Fruit fly (Drosophila melanogaster) whole organism, prepupa: ENCODE measurements around the gene His4r.

Experiments
- Blimp-1 ChIP-seq: fragments of 200-800 bp; sonication (Bioruptor generic); optimal IDR thresholded peaks from 3 replicates; lab custom pipeline; 2017; ENCODE audit warnings: missing biosample characterization, missing genetic modification characterization, mild to moderate bottlenecking, moderate library complexity, missing genetic modification reagents
- CG10631 ChIP-seq: fragments of 200-800 bp; sonication (Bioruptor generic); optimal IDR thresholded peaks from 2 replicates; lab custom pipeline; 2016; ENCODE audit warnings: missing biosample characterization, missing genetic modification characterization
- CG11294 ChIP-seq: fragments of 200-800 bp; sonication (Bioruptor generic); IDR thresholded peaks from 2 replicates; pipeline ENCODE4 v1.3.6; 2022; ENCODE audit warnings: missing biosample characterization, missing genetic modification characterization
- CG11902 ChIP-seq: fragments of 200-800 bp; sonication (Bioruptor generic); optimal IDR thresholded peaks from 3 replicates; lab custom pipeline; 2016; ENCODE audit warnings: missing biosample characterization, missing genetic modification characterization
- CG15336 ChIP-seq: fragments of 200-800 bp; sonication (Bioruptor generic); IDR thresholded peaks from 2 replicates; pipeline ENCODE4 v1.3.6; 2022; ENCODE audit warnings: missing biosample characterization, missing genetic modification characterization
- CG1621 ChIP-seq: fragments of 200-800 bp; sonication (Bioruptor generic); optimal IDR thresholded peaks from 3 replicates; lab custom pipeline; 2018; ENCODE audit warnings: missing biosample characterization, mild to moderate bottlenecking, missing genetic modification characterization
- CG32006 ChIP-seq: fragments of 200-800 bp; sonication (Bioruptor generic); optimal IDR thresholded peaks from 3 replicates; lab custom pipeline; 2017; ENCODE audit warnings: missing biosample characterization, mild to moderate bottlenecking, missing genetic modification characterization
- CG3919 ChIP-seq: fragments of 200-800 bp; sonication (Bioruptor generic); optimal IDR thresholded peaks from 3 replicates; lab custom pipeline; 2016; ENCODE audit warnings: missing biosample characterization, missing genetic modification characterization
- CG4318 ChIP-seq: fragments of 200-800 bp; sonication (Bioruptor generic); optimal IDR thresholded peaks from 3 replicates; lab custom pipeline; 2017; ENCODE audit warnings: missing biosample characterization, mild to moderate bottlenecking, missing genetic modification characterization
- CG6163 ChIP-seq: fragments of 200-800 bp; sonication (Bioruptor generic); IDR thresholded peaks from 3 replicates; pipeline ENCODE4 v1.3.6; 2022; ENCODE audit warnings: missing biosample characterization, missing genetic modification characterization
- CG6276 ChIP-seq: fragments of 200-800 bp; sonication (Bioruptor generic); optimal IDR thresholded peaks from 2 replicates; lab custom pipeline; 2017; ENCODE audit warnings: missing biosample characterization, mild to moderate bottlenecking, missing genetic modification characterization
- CG6854 ChIP-seq: fragments of 200-800 bp; sonication (Bioruptor generic); optimal IDR thresholded peaks from 2 replicates; lab custom pipeline; 2017; ENCODE audit warnings: missing biosample characterization, mild to moderate bottlenecking, missing genetic modification characterization
- CG7368 ChIP-seq: fragments of 200-800 bp; sonication (Bioruptor generic); optimal IDR thresholded peaks from 3 replicates; lab custom pipeline; 2016; ENCODE audit warnings: missing biosample characterization, missing genetic modification characterization
- CG8319 ChIP-seq: fragments of 200-800 bp; sonication (Bioruptor generic); optimal IDR thresholded peaks from 3 replicates; lab custom pipeline; 2016; ENCODE audit warnings: missing biosample characterization, missing genetic modification characterization
- CG8632 ChIP-seq: fragments of 200-800 bp; sonication (Bioruptor generic); optimal IDR thresholded peaks from 3 replicates; lab custom pipeline; 2016; ENCODE audit warnings: missing biosample characterization, missing genetic modification characterization
- CG9139 ChIP-seq: fragments of 200-800 bp; sonication (Bioruptor generic); optimal IDR thresholded peaks from 3 replicates; lab custom pipeline; 2017; ENCODE audit warnings: missing biosample characterization, mild to moderate bottlenecking, missing genetic modification characterization
- Eip75B ChIP-seq: fragments of 200-800 bp; sonication (Bioruptor generic); optimal IDR thresholded peaks from 3 replicates; lab custom pipeline; 2016; ENCODE audit warnings: missing biosample characterization, missing genetic modification characterization
- Eip78C ChIP-seq: fragments of 200-800 bp; sonication (Bioruptor generic); peaks from one replicate; lab custom pipeline; 2016; ENCODE audit warnings: missing biosample characterization, missing genetic modification characterization
- Eip93F ChIP-seq: fragments of 200-800 bp; sonication (Bioruptor generic); optimal IDR thresholded peaks from 2 replicates; lab custom pipeline; 2016; ENCODE audit warnings: missing biosample characterization, mild to moderate bottlenecking, missing genetic modification characterization
- Ets96B ChIP-seq: fragments of 200-800 bp; optimal IDR thresholded peaks from 2 replicates; lab custom pipeline; 2019; ENCODE audit warnings: missing biosample characterization, mild to moderate bottlenecking, missing genetic modification characterization, moderate library complexity
- Gug ChIP-seq: fragments of 200-800 bp; sonication (Bioruptor generic); IDR thresholded peaks from 2 replicates; pipeline ENCODE4 v1.3.6; 2022; ENCODE audit warnings: missing biosample characterization, missing genetic modification characterization
- Hr39 ChIP-seq: fragments of 200-800 bp; sonication (Bioruptor generic); optimal IDR thresholded peaks from 2 replicates; lab custom pipeline; 2016; ENCODE audit warnings: missing biosample characterization, missing genetic modification characterization
- Hr4 ChIP-seq: fragments of 200-800 bp; sonication (Bioruptor generic); optimal IDR thresholded peaks from 3 replicates; lab custom pipeline; 2016; ENCODE audit warnings: missing biosample characterization, missing genetic modification characterization
- Lpt ChIP-seq: fragments of 200-800 bp; sonication (Bioruptor generic); optimal IDR thresholded peaks from 3 replicates; lab custom pipeline; 2016; ENCODE audit warnings: missing biosample characterization, missing genetic modification characterization
- Met ChIP-seq: fragments of 200-800 bp; sonication (Bioruptor generic); optimal IDR thresholded peaks from 3 replicates; lab custom pipeline; 2016; ENCODE audit warnings: missing biosample characterization, missing genetic modification characterization
- OdsH ChIP-seq: fragments of 200-800 bp; sonication (Bioruptor generic); optimal IDR thresholded peaks from 3 replicates; lab custom pipeline; 2016; ENCODE audit warnings: missing biosample characterization, missing genetic modification characterization
- Sox102F ChIP-seq: fragments of 200-800 bp; sonication (Bioruptor generic); optimal IDR thresholded peaks from 2 replicates; lab custom pipeline; 2016; ENCODE audit warnings: missing biosample characterization, mild to moderate bottlenecking, missing genetic modification characterization
- Sox15 ChIP-seq: fragments of 200-800 bp; sonication (Bioruptor generic); optimal IDR thresholded peaks from 3 replicates; lab custom pipeline; 2016; ENCODE audit warnings: missing biosample characterization, missing genetic modification characterization
- achi ChIP-seq: fragments of 200-800 bp; sonication (Bioruptor generic); optimal IDR thresholded peaks from 3 replicates; lab custom pipeline; 2016; ENCODE audit warnings: missing biosample characterization, missing genetic modification characterization
- acj6 ChIP-seq: fragments of 200-800 bp; sonication (Bioruptor generic); optimal IDR thresholded peaks from 3 replicates; lab custom pipeline; 2016; ENCODE audit warnings: missing biosample characterization, missing genetic modification characterization
- cyc ChIP-seq: fragments of 200-800 bp; sonication (Bioruptor generic); optimal IDR thresholded peaks from 3 replicates; lab custom pipeline; 2016; ENCODE audit warnings: missing biosample characterization, missing genetic modification characterization
- fkh ChIP-seq: fragments of 200-800 bp; sonication (Bioruptor generic); optimal IDR thresholded peaks from 3 replicates; lab custom pipeline; 2017; ENCODE audit warnings: missing biosample characterization, mild to moderate bottlenecking, missing genetic modification characterization, moderate library complexity
- lz ChIP-seq: fragments of 200-800 bp; sonication (Bioruptor generic); optimal IDR thresholded peaks from 3 replicates; lab custom pipeline; 2016; ENCODE audit warnings: missing biosample characterization, missing genetic modification characterization
- net ChIP-seq: fragments of 200-800 bp; sonication (Bioruptor generic); optimal IDR thresholded peaks from 3 replicates; lab custom pipeline; 2016; ENCODE audit warnings: missing biosample characterization, missing genetic modification characterization
- pdm3 ChIP-seq: fragments of 200-800 bp; sonication (Bioruptor generic); optimal IDR thresholded peaks from 3 replicates; lab custom pipeline; 2016; ENCODE audit warnings: missing biosample characterization, missing genetic modification characterization
- salr ChIP-seq, 2 experiments: fragments of 200-800 bp; sonication (Bioruptor generic); optimal IDR thresholded peaks; 3 replicates each; lab custom pipeline; 2016 to 2018; ENCODE audit warnings: missing biosample characterization in 2 of 2, missing genetic modification characterization in 2 of 2, mild to moderate bottlenecking in 1 of 2
- topi ChIP-seq: fragments of 200-800 bp; sonication (Bioruptor generic); optimal IDR thresholded peaks from 3 replicates; lab custom pipeline; 2016; ENCODE audit warnings: missing biosample characterization, missing genetic modification characterization
- vri ChIP-seq: fragments of 200-800 bp; sonication (Bioruptor generic); optimal IDR thresholded peaks from 3 replicates; lab custom pipeline; 2016; ENCODE audit warnings: missing biosample characterization, mild to moderate bottlenecking, missing genetic modification characterization

His4r gene

dm6 chr3R:14631911-14632310 is 6.4 kb downstream of the His4r start:
- TF ChIP-seq CG6854 (no peak), topi (GFP tag; lab: Kevin White, UChicago) (no peak), pdm3 (GFP tag; lab: Kevin White, UChicago) (no peak), Eip75B (GFP tag; lab: Kevin White, UChicago) (no peak), CG1621 (tag; lab: Kevin White, UChicago) (no peak), CG4318 (peak; percentile 8), OdsH (no peak), Ets96B (tag; lab: Kevin White, UChicago) (no peak), Eip78C (GFP tag; lab: Kevin White, UChicago) (peak; percentile 83), acj6 (GFP tag; lab: Kevin White, UChicago) (peak; percentile 7), CG10631 (GFP tag; lab: Kevin White, UChicago) (peak; percentile 1), CG6163 (GFP tag; lab: Robert Waterston, UW) (0 out of 3 replicates have a peak, but pooled peaks have one; percentile 34), Gug (GFP tag; lab: Robert Waterston, UW) (no peak), CG9139 (no peak), CG32006 (GFP tag; lab: Kevin White, UChicago) (peak; percentile 41), CG15336 (GFP tag; lab: Robert Waterston, UW) (no peak), CG8319 (GFP tag; lab: Kevin White, UChicago) (no peak), Eip93F (GFP tag; lab: Kevin White, UChicago) (no peak), CG11902 (GFP tag; lab: Kevin White, UChicago) (no peak), Hr39 (GFP tag; lab: Kevin White, UChicago) (no peak), Met (no peak), salr (GFP tag; optimal IDR thresholded peaks at IDR 0.05; lab: Kevin White, UChicago) (no peak), cyc (GFP tag; lab: Kevin White, UChicago) (no peak), Hr4 (GFP tag; lab: Kevin White, UChicago) (peak; percentile 33), Lpt (no peak), achi (GFP tag; lab: Kevin White, UChicago) (no peak), CG6276 (GFP tag; lab: Kevin White, UChicago) (peak; percentile 9), CG7368 (GFP tag; lab: Kevin White, UChicago) (no peak), Sox15 (no peak)

dm6 chr3R:14642463-14642862 is 16.9 kb downstream of the His4r start, which contains the start of gene CG7886:
Gene CG7886, minus strand, starts transcription at chr3R:14642563.
- TF ChIP-seq Sox102F (GFP tag; lab: Kevin White, UChicago) = no peak
- no peak for TF ChIP-seq CG11294 (GFP tag; lab: Robert Waterston, UW)
- no peak for TF ChIP-seq CG8632 (GFP tag; lab: Kevin White, UChicago)
- TF ChIP-seq Sox15 = no peak
- TF ChIP-seq Blimp-1 (GFP tag; lab: Kevin White, UChicago) = no peak
- TF ChIP-seq CG3919 = no peak
- no peak for TF ChIP-seq Eip93F (GFP tag; lab: Kevin White, UChicago)
- TF ChIP-seq fkh = no peak
- no peak for TF ChIP-seq vri (GFP tag; lab: Kevin White, UChicago)
- TF ChIP-seq lz (GFP tag; lab: Kevin White, UChicago) = no peak
- TF ChIP-seq Lpt = no peak
- TF ChIP-seq Hr4 (GFP tag; lab: Kevin White, UChicago) = no peak
- TF ChIP-seq pdm3 (GFP tag; lab: Kevin White, UChicago) = no peak
- TF ChIP-seq CG8319 (GFP tag; lab: Kevin White, UChicago) = no peak
- TF ChIP-seq net (GFP tag; lab: Kevin White, UChicago) = no peak
- TF ChIP-seq, all 60 proteins: peak for 0
